Worm (Caenorhabditis elegans) whole organism, L4/young adult: ENCODE results near the gene gldi-10.

Experiments used
- W03F9.2 ChIP-seq: fragments of 150-350 bp; optimal IDR thresholded peaks from 2 replicates; lab custom pipeline; 2014; ENCODE audit warnings: missing biosample characterization, missing genetic modification characterization
- dao-5 ChIP-seq: sonication (generic microtip); optimal IDR thresholded peaks from 2 replicates; lab custom pipeline; 2016; ENCODE audit warnings: missing genotype, missing genetic modification characterization, moderate library complexity, missing compliant biosample characterization
- him-1 ChIP-seq: sonication (generic microtip); optimal IDR thresholded peaks from 2 replicates; lab custom pipeline; 2016; ENCODE audit warnings: missing genotype, missing genetic modification reagents, missing genetic modification characterization, missing compliant biosample characterization

- TF ChIP-seq dao-5 (tag; lab: Kevin White, UChicago), result no peak
- no peak for TF ChIP-seq W03F9.2 (tag; lab: Kevin White, UChicago)
- TF ChIP-seq him-1 (tag; lab: Kevin White, UChicago), result no peak
These were observed 48.0 kb upstream of the gldi-10 start for ce11 chrIV:9051036-9051435.
